Worm (Caenorhabditis elegans): Measurements from ENCODE around the gene srh-190.

srh-190 gene

DNA sequence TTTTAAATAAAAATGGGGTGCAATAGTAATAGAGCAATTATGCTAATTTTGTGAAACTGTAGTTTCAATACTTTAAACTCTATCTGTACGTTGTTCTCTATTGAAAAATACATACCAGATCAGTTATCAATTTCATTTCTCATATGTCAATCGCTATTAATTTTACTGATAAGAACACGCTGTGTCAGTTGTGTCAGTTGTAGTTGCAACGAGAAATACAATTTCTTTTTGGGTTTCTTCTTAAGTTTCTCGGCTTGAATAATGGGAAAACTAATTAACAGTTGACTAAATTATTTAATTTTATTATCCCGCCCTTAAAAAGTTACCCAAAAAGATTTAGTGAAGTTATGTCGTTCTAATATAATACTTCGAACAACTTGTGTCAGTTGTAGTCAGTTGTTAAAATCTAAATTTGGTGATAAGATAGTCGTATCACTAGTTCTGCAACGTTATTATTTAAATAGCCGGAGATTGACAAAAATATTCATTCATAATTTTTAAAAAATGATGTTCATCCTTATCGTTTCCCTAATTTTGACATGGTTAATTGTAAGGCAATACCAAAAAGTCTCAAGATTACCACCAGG lies 33.1 kb downstream of the srh-190 start, which contains the start of gene cyp-35A5:
cyp-35A5 (plus strand) TSS at position 435 of the 587 bp plus-strand sequence.
- TF ChIP-seq drap-1 (GFP tag; optimal IDR thresholded peaks at IDR 0.05) (no peak), ztf-11 (tag; optimal IDR thresholded peaks at IDR 0.05) (no peak), mep-1 (tag; optimal IDR thresholded peaks at IDR 0.05) (no peak), sptf-1 (tag; optimal IDR thresholded peaks at IDR 0.05) (no peak), cnd-1 (tag; optimal IDR thresholded peaks at IDR 0.05) (no peak), unc-39 (tag; optimal IDR thresholded peaks at IDR 0.05) (no peak), lin-13 (tag; optimal IDR thresholded peaks at IDR 0.05) (no peak), M03D4.4 (tag; optimal IDR thresholded peaks at IDR 0.05) (no peak)

DNA sequence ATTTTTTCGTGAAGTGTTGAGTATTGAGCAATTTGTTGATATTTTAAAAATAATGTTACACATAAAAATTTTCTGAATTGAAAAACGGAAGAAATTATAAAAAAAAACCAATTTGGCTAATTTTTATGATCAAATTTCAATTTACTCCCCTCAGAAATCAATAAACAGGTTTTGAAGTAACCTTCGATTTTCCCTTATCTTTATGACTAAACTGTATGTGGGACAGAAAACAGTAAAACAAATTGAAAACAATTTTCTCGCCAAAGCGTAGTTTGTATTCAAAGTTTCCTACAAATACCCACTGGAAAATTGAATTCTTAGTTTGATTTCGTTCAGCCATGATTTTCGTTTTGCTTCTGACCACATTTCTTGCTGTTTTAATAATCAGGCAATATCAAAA lies 35.9 kb downstream of the srh-190 start, which contains the start of gene cyp-35B1:
cyp-35B1 (plus strand) TSS at position 244 of the 400 bp plus-strand sequence.
- TF ChIP-seq pha-4 (tag; optimal IDR thresholded peaks at IDR 0.05) (no peak), M03D4.4 (tag; optimal IDR thresholded peaks at IDR 0.05) (no peak), elt-3 (tag; optimal IDR thresholded peaks at IDR 0.05) (no peak), sem-2 (GFP tag; optimal IDR thresholded peaks at IDR 0.05) (no peak), nhr-76 (tag; optimal IDR thresholded peaks at IDR 0.05) (no peak), mab-5 (tag; optimal IDR thresholded peaks at IDR 0.05) (no peak), ztf-11 (tag; optimal IDR thresholded peaks at IDR 0.05) (no peak), flh-1 (GFP tag; optimal IDR thresholded peaks at IDR 0.05) (no peak), lin-13 (tag; optimal IDR thresholded peaks at IDR 0.05) (no peak), mls-2 (tag; optimal IDR thresholded peaks at IDR 0.05) (no peak), ham-2 (GFP tag; optimal IDR thresholded peaks at IDR 0.05) (no peak), snpc-4 (tag; optimal IDR thresholded peaks at IDR 0.05) (no peak), blmp-1 (tag; optimal IDR thresholded peaks at IDR 0.05) (no peak), ceh-43 (GFP tag; optimal IDR thresholded peaks at IDR 0.05) (no peak), cnd-1 (tag; optimal IDR thresholded peaks at IDR 0.05) (no peak), drap-1 (GFP tag; optimal IDR thresholded peaks at IDR 0.05) (no peak), nhr-2 (tag; optimal IDR thresholded peaks at IDR 0.05) (no peak), zip-8 (tag; optimal IDR thresholded peaks at IDR 0.05) (no peak), ceh-39 (tag; optimal IDR thresholded peaks at IDR 0.05) (no peak)

DNA sequence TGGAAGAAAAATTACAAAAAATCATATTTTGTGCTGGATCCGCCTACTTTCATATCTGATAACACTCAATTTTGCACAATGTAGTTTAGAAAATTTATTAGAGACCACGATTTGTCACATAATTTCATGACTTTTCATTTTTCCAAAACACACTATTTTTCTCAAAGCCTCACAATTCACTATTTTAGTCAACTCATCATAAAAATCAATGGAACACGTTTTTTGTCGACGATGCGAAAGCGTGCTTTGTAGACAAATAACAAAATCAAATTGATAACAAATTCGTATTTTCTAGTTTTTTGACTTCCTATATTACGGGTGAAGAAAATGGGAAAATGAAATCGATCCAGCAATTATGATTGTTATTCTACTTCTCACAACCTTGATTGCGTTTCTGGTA lies 39.0 kb downstream of the srh-190 start, which contains the start of gene cyp-35B2:
cyp-35B2 (plus strand) TSS at position 301 of the 400 bp plus-strand sequence.
- TF ChIP-seq ztf-11 (tag; optimal IDR thresholded peaks at IDR 0.05) (no peak), nhr-2 (tag; optimal IDR thresholded peaks at IDR 0.05) (no peak), nhr-28 (tag; optimal IDR thresholded peaks at IDR 0.05) (no peak), elt-3 (tag; optimal IDR thresholded peaks at IDR 0.05) (no peak), flh-1 (GFP tag; optimal IDR thresholded peaks at IDR 0.05) (no peak), bed-3 (GFP tag; optimal IDR thresholded peaks at IDR 0.05) (no peak), lin-13 (tag; optimal IDR thresholded peaks at IDR 0.05) (no peak), hlh-1 (tag; optimal IDR thresholded peaks at IDR 0.05) (no peak), ces-1 (GFP tag; optimal IDR thresholded peaks at IDR 0.05) (no peak), ceh-83 (GFP tag; optimal IDR thresholded peaks at IDR 0.05) (no peak), nhr-237 (tag; optimal IDR thresholded peaks at IDR 0.05) (no peak), unc-62 (GFP tag; optimal IDR thresholded peaks at IDR 0.05) (no peak), sem-2 (GFP tag; optimal IDR thresholded peaks at IDR 0.05) (no peak), ham-2 (GFP tag; optimal IDR thresholded peaks at IDR 0.05) (no peak), unc-120 (tag; optimal IDR thresholded peaks at IDR 0.05; ENCODE audit: poor library complexity, severe bottlenecking) (no peak)

DNA sequence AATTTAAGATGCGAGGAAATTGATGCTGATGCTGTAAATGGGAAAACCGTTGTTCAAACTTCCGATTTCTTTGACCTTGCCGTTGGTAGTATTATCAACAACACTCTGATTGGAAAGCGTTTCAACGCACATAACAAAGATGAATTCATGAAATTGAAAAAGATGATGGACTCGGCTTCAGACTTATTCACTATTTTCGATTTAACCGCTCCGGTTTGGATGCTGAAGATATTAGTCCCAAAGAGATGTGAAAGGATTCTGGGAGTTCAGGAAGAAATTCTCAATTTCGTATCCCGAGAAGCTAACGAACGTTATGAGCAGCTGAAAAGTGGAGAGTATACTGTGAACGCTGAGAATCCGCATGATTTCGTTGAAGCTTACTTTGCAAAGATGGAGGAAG lies 40.5 kb downstream of the srh-190 start:
- TF ChIP-seq pha-4 (tag; optimal IDR thresholded peaks at IDR 0.05) (no peak), zip-8 (tag; optimal IDR thresholded peaks at IDR 0.05) (no peak), lsy-2 (tag; optimal IDR thresholded peaks at IDR 0.05) (no peak), nhr-12 (tag; optimal IDR thresholded peaks at IDR 0.05) (no peak)

DNA sequence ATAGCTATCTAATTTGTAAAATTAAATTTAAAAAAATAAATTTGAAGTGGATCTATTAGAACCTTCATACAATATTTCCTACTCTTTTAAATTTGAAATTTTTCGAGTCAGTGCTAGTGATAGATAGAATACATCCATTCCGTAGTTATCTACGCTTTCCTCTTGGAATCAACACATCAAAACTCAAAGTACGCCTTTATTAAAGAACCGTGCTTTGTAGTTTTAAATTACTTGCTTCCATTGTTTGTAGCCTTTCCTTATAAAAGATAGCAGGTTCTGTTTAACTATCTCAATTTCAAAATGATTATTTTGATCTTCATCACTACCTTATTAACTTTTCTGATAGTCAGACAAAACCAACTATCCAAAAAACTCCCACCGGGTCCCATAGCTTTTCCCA lies 42.1 kb downstream of the srh-190 start, which contains the start of gene cyp-35B3:
cyp-35B3 (plus strand) TSS at position 301 of the 400 bp plus-strand sequence.
- TF ChIP-seq ham-2 (GFP tag; optimal IDR thresholded peaks at IDR 0.05): no peak
- TF ChIP-seq unc-120 (tag; optimal IDR thresholded peaks at IDR 0.05; ENCODE audit: poor library complexity, severe bottlenecking): no peak
- no peak for TF ChIP-seq nhr-237 (tag; optimal IDR thresholded peaks at IDR 0.05)
